Worm (Caenorhabditis elegans) whole organism, L2 larva: Measurements from ENCODE around the gene egl-19.

Source experiments
- C34F6.9 ChIP-seq: fragments of 150-350 bp; optimal IDR thresholded peaks from 2 replicates; lab custom pipeline; 2014; ENCODE audit warnings: missing biosample characterization, missing genetic modification characterization
- F13H6.1 ChIP-seq: sonication (generic microtip); optimal IDR thresholded peaks from 2 replicates; lab custom pipeline; 2016; ENCODE audit warnings: missing genetic modification characterization, missing compliant biosample characterization
- R02D3.7 ChIP-seq: fragments of 150-350 bp; optimal IDR thresholded peaks from 2 replicates; lab custom pipeline; 2014; ENCODE audit warnings: missing biosample characterization, missing genetic modification characterization
- Y55F3AM.14 ChIP-seq: fragments of 200-800 bp; sonication (Bioruptor generic); optimal IDR thresholded peaks from 2 replicates; lab custom pipeline; 2018; ENCODE audit warnings: mild to moderate bottlenecking, missing genetic modification characterization, missing compliant biosample characterization
- ZK546.5 ChIP-seq: sonication (generic microtip); optimal IDR thresholded peaks from 2 replicates; lab custom pipeline; 2017; ENCODE audit warnings: missing biosample characterization, missing genetic modification characterization
- alr-1 ChIP-seq: fragments of 150-350 bp; optimal IDR thresholded peaks from 2 replicates; lab custom pipeline; 2014; ENCODE audit warnings: missing biosample characterization, missing genetic modification characterization
- aly-2 ChIP-seq: fragments of 150-350 bp; optimal IDR thresholded peaks from 2 replicates; lab custom pipeline; 2014; ENCODE audit warnings: missing biosample characterization, missing genetic modification characterization
- ama-1 ChIP-seq: fragments of 150-350 bp; optimal IDR thresholded peaks from 2 replicates; lab custom pipeline; 2018; ENCODE audit warnings: inconsistent platforms
- blmp-1 ChIP-seq: sonication (generic microtip); optimal IDR thresholded peaks from 2 replicates; lab custom pipeline; 2017; ENCODE audit warnings: missing genetic modification characterization, mild to moderate bottlenecking, missing compliant biosample characterization, antibody characterized with exemption, moderate library complexity; ENCODE audit not compliant: insufficient read depth
- ceh-16 ChIP-seq: fragments of 150-350 bp; optimal IDR thresholded peaks from 2 replicates; lab custom pipeline; 2014; ENCODE audit warnings: missing biosample characterization, missing genetic modification characterization
- ceh-82 ChIP-seq: fragments of 150-350 bp; optimal IDR thresholded peaks from 2 replicates; lab custom pipeline; 2014; ENCODE audit warnings: missing biosample characterization, missing genetic modification characterization
- crh-2 ChIP-seq: sonication (generic microtip); optimal IDR thresholded peaks from 2 replicates; lab custom pipeline; 2017; ENCODE audit warnings: missing biosample characterization, missing genetic modification characterization
- dmd-4 ChIP-seq: sonication (generic microtip); optimal IDR thresholded peaks from 2 replicates; lab custom pipeline; 2017; ENCODE audit warnings: missing biosample characterization, missing genetic modification characterization
- egl-27 ChIP-seq: sonication (generic microtip); optimal IDR thresholded peaks from 3 replicates; lab custom pipeline; 2017; ENCODE audit warnings: missing biosample characterization, missing genetic modification reagents, missing genetic modification characterization
- elt-1 ChIP-seq: fragments of 150-350 bp; optimal IDR thresholded peaks from 2 replicates; lab custom pipeline; 2014; ENCODE audit warnings: missing biosample characterization, missing genetic modification characterization
- elt-3 ChIP-seq: sonication (generic microtip); optimal IDR thresholded peaks from 2 replicates; lab custom pipeline; 2017; ENCODE audit warnings: missing biosample characterization, missing genetic modification characterization
- fos-1 ChIP-seq: fragments of 150-350 bp; optimal IDR thresholded peaks from 2 replicates; lab custom pipeline; 2014; ENCODE audit warnings: missing biosample characterization, missing genetic modification characterization
- gmeb-1 ChIP-seq: fragments of 150-350 bp; optimal IDR thresholded peaks from 2 replicates; lab custom pipeline; 2014; ENCODE audit warnings: missing biosample characterization, missing genetic modification characterization
- lin-11 ChIP-seq: fragments of 150-350 bp; sonication (generic microtip); optimal IDR thresholded peaks from 2 replicates; lab custom pipeline; 2014; ENCODE audit warnings: missing biosample characterization, missing genetic modification characterization, inconsistent platforms, mixed read lengths
- lin-13 ChIP-seq: fragments of 150-350 bp; optimal IDR thresholded peaks from 2 replicates; lab custom pipeline; 2014; ENCODE audit warnings: missing biosample characterization, missing genetic modification reagents, missing genetic modification characterization
- lin-39 ChIP-seq: fragments of 150-350 bp; optimal IDR thresholded peaks from 2 replicates; lab custom pipeline; 2014; ENCODE audit warnings: missing biosample characterization, missing genetic modification reagents, missing genetic modification characterization
- lsy-2 ChIP-seq, 2 experiments: fragments of 150-350 bp in 1 of 2; sonication (generic microtip) in 1 of 2; optimal IDR thresholded peaks; 2 replicates each; lab custom pipeline; 2014 to 2017; ENCODE audit warnings: missing biosample characterization in 2 of 2, missing genetic modification characterization in 2 of 2
- mab-5 ChIP-seq: fragments of 150-350 bp; optimal IDR thresholded peaks from 2 replicates; lab custom pipeline; 2014; ENCODE audit warnings: missing biosample characterization, missing genetic modification characterization
- mbf-1 ChIP-seq: sonication (generic microtip); optimal IDR thresholded peaks from 2 replicates; lab custom pipeline; 2017; ENCODE audit warnings: missing biosample characterization, missing genetic modification characterization
- mdl-1 ChIP-seq, 2 experiments: fragments of 150-350 bp in 1 of 2; sonication (generic microtip) in 1 of 2; optimal IDR thresholded peaks; 2 replicates each; lab custom pipeline; 2017; ENCODE audit warnings: missing biosample characterization in 2 of 2, missing genetic modification characterization in 2 of 2
- nhr-10 ChIP-seq: sonication (generic microtip); optimal IDR thresholded peaks from 2 replicates; lab custom pipeline; 2017; ENCODE audit warnings: missing biosample characterization, missing genetic modification characterization
- nhr-11 ChIP-seq: fragments of 150-350 bp; optimal IDR thresholded peaks from 2 replicates; lab custom pipeline; 2014; ENCODE audit warnings: missing biosample characterization, missing genetic modification characterization
- nhr-12 ChIP-seq: fragments of 150-350 bp; optimal IDR thresholded peaks from 2 replicates; lab custom pipeline; 2014; ENCODE audit warnings: missing biosample characterization, missing genetic modification characterization
- nhr-129 ChIP-seq: fragments of 150-350 bp; optimal IDR thresholded peaks from 2 replicates; lab custom pipeline; 2014; ENCODE audit warnings: missing biosample characterization, missing genetic modification characterization
- nhr-21 ChIP-seq: fragments of 150-350 bp; optimal IDR thresholded peaks from 2 replicates; lab custom pipeline; 2014; ENCODE audit warnings: missing biosample characterization, missing genetic modification characterization
- nhr-23 ChIP-seq: fragments of 150-350 bp; optimal IDR thresholded peaks from 2 replicates; lab custom pipeline; 2014; ENCODE audit warnings: missing biosample characterization, missing genetic modification reagents, missing genetic modification characterization
- nhr-237 ChIP-seq: fragments of 150-350 bp; optimal IDR thresholded peaks from 2 replicates; lab custom pipeline; 2014; ENCODE audit warnings: missing biosample characterization, missing genetic modification characterization
- nhr-25 ChIP-seq: fragments of 150-350 bp; sonication (generic microtip); optimal IDR thresholded peaks from 3 replicates; lab custom pipeline; 2014; ENCODE audit warnings: missing biosample characterization, missing genetic modification characterization
- nhr-6 ChIP-seq: fragments of 150-350 bp; optimal IDR thresholded peaks from 2 replicates; lab custom pipeline; 2014; ENCODE audit warnings: missing biosample characterization, missing genetic modification characterization
- nhr-77 ChIP-seq: fragments of 150-350 bp; optimal IDR thresholded peaks from 2 replicates; lab custom pipeline; 2014; ENCODE audit warnings: missing biosample characterization, missing genetic modification characterization
- peb-1 ChIP-seq: fragments of 150-350 bp; optimal IDR thresholded peaks from 2 replicates; lab custom pipeline; 2014; ENCODE audit warnings: missing biosample characterization, missing genetic modification characterization
- sem-4 ChIP-seq: fragments of 150-350 bp; optimal IDR thresholded peaks from 2 replicates; lab custom pipeline; 2014; ENCODE audit warnings: missing biosample characterization, missing genetic modification reagents, missing genetic modification characterization
- skn-1 ChIP-seq: sonication (generic microtip); optimal IDR thresholded peaks from 2 replicates; lab custom pipeline; 2017; ENCODE audit warnings: missing biosample characterization, missing genetic modification characterization
- sma-3 ChIP-seq: sonication (generic microtip); optimal IDR thresholded peaks from 2 replicates; lab custom pipeline; 2016; ENCODE audit warnings: missing genetic modification reagents, missing genetic modification characterization, missing compliant biosample characterization
- sma-9 ChIP-seq, 2 experiments: fragments of 150-350 bp in 1 of 2; sonication (generic microtip) in 1 of 2; optimal IDR thresholded peaks; 2 replicates each; lab custom pipeline; 2014 to 2016; ENCODE audit warnings: missing genetic modification characterization in 2 of 2, mild to moderate bottlenecking in 1 of 2, missing biosample characterization in 1 of 2, missing compliant biosample characterization in 1 of 2, missing genetic modification reagents in 1 of 2, moderate library complexity in 1 of 2
- snpc-4 ChIP-seq: fragments of 150-350 bp; optimal IDR thresholded peaks from 2 replicates; lab custom pipeline; 2014; ENCODE audit warnings: missing biosample characterization, missing genetic modification characterization
- unc-39 ChIP-seq: fragments of 150-350 bp; optimal IDR thresholded peaks from 2 replicates; lab custom pipeline; 2014; ENCODE audit warnings: missing biosample characterization, missing genetic modification characterization
- unc-55 ChIP-seq: fragments of 150-350 bp; sonication (generic microtip); optimal IDR thresholded peaks from 3 replicates; lab custom pipeline; 2014; ENCODE audit warnings: missing biosample characterization, missing genetic modification reagents, missing genetic modification characterization
- unc-62 ChIP-seq: fragments of 150-350 bp; optimal IDR thresholded peaks from 2 replicates; lab custom pipeline; 2014; ENCODE audit warnings: missing biosample characterization, missing genetic modification reagents, missing genetic modification characterization
- zag-1 ChIP-seq: fragments of 150-350 bp; optimal IDR thresholded peaks from 2 replicates; lab custom pipeline; 2014; ENCODE audit warnings: missing biosample characterization, missing genetic modification characterization
- ztf-1 ChIP-seq: fragments of 200-800 bp; sonication (Bioruptor generic); conservative IDR thresholded peaks from 2 replicates; pipeline ENCODE4 v1.3.6; 2022; ENCODE audit warnings: missing genetic modification characterization, missing compliant biosample characterization
- ztf-11 ChIP-seq: sonication (generic microtip); optimal IDR thresholded peaks from 2 replicates; lab custom pipeline; 2017; ENCODE audit warnings: missing biosample characterization, missing genetic modification characterization
- ztf-4 ChIP-seq: fragments of 150-350 bp; optimal IDR thresholded peaks from 2 replicates; lab custom pipeline; 2014; ENCODE audit warnings: missing biosample characterization, missing genetic modification characterization

The egl-19 gene

DNA sequence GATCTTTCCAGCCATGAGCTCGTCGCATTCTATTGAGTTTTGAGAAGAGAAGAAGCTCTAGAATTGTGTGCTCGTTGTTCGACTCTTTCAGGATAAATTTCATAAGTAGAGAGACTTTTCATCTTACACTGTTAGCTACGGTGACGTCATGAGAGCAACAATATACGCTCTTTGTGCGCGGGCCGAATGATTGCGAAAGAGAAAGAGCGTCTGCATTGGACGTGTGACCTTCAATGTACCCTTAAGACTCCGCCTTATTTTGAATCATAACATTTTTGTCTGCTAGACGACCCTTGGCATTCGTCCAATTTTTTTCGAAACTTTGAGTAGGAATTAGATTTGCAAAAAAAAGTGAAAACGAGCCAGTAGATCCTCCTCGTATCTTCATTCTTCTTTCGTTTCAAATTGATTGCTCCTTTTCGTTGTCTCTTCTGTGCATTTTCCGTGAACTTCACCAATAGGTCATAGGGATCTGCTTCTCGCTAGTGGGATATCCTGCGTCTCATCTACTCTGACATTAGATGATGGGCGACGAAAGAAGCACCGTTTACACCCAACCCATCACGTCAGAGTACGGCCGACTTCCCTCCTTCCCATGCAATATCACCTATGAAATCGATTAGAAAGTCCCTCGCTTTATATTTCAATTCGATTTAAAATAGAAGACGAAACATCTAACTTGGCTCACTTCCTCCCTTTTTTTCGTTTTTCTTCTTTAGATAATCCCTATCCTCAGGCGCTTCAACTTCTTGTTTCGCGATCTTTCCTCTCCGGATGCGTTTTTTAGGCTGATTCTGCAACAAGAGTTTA lies 13.6 kb upstream of the egl-19 start:
- TF ChIP-seq nhr-25 (tag; lab: Kevin White, UChicago) (no peak), nhr-77 (tag; lab: Kevin White, UChicago) (no peak), sem-4 (tag; lab: Kevin White, UChicago) (no peak), ztf-1 (GFP tag; lab: Robert Waterston, UW) (no peak), nhr-12 (tag; lab: Kevin White, UChicago) (no peak), mab-5 (tag; lab: Kevin White, UChicago) (no peak), ztf-11 (tag; lab: Kevin White, UChicago) (no peak), skn-1 (tag; lab: Kevin White, UChicago) (no peak), crh-2 (tag; lab: Kevin White, UChicago) (peak; percentile 51), egl-27 (peak; percentile 17), mbf-1 (tag; lab: Kevin White, UChicago) (no peak), ztf-4 (tag; lab: Kevin White, UChicago) (no peak), ama-1 (lab: Kevin White, UChicago) (no peak), dmd-4 (tag; lab: Kevin White, UChicago) (no peak), lsy-2 (tag; optimal IDR thresholded peaks at IDR 0.05; lab: Kevin White, UChicago) (peak in 1 of 2 experiments; percentile 50), ceh-16 (tag; lab: Kevin White, UChicago) (no peak), nhr-10 (tag; lab: Kevin White, UChicago) (no peak), nhr-237 (tag; lab: Kevin White, UChicago) (no peak), nhr-129 (tag; lab: Kevin White, UChicago) (peak; percentile 83), elt-1 (tag; lab: Kevin White, UChicago) (no peak), nhr-11 (no peak), alr-1 (no peak), nhr-6 (tag; lab: Kevin White, UChicago) (peak; percentile 40), lin-13 (peak; percentile 27), lin-11 (peak; percentile 25), unc-39 (tag; lab: Kevin White, UChicago) (no peak), sma-3 (GFP tag; lab: Kevin White, UChicago) (no peak), fos-1 (peak; percentile 10), F13H6.1 (peak; percentile 48), ceh-82 (tag; lab: Kevin White, UChicago) (no peak), ZK546.5 (no peak), unc-62 (GFP tag; lab: Kevin White, UChicago) (no peak), elt-3 (tag; lab: Kevin White, UChicago) (no peak), blmp-1 (no peak), lin-39 (tag; lab: Kevin White, UChicago) (no peak), gmeb-1 (no peak), snpc-4 (no peak), unc-55 (peak; percentile 61), nhr-23 (no peak), C34F6.9 (tag; lab: Kevin White, UChicago) (peak; percentile 63), Y55F3AM.14 (GFP tag; lab: Kevin White, UChicago) (no peak), peb-1 (tag; lab: Kevin White, UChicago) (no peak), mdl-1 (tag; optimal IDR thresholded peaks at IDR 0.05; lab: Kevin White, UChicago) (peak in 1 of 2 experiments; percentile 9), aly-2 (no peak), sma-9 (GFP tag; optimal IDR thresholded peaks at IDR 0.05; lab: Kevin White, UChicago) (peak; percentile 89), sma-9 (tag; optimal IDR thresholded peaks at IDR 0.05; lab: Kevin White, UChicago) (no peak), R02D3.7 (tag; lab: Kevin White, UChicago) (no peak), zag-1 (tag; lab: Kevin White, UChicago) (peak; percentile 33), nhr-21 (tag; lab: Kevin White, UChicago) (no peak)
